Worm (Caenorhabditis elegans) whole organism, midembryonic: ENCODE results near the gene twk-12.

ENCODE experiments used
- flt-1 ChIP-seq: fragments of 200-800 bp; sonication (Bioruptor generic); IDR thresholded peaks from 2 replicates; pipeline ENCODE4 v1.3.6; 2022; ENCODE audit warnings: missing genetic modification characterization, missing compliant biosample characterization
- klf-2 ChIP-seq: fragments of 200-800 bp; sonication (Bioruptor generic); conservative IDR thresholded peaks from 2 replicates; pipeline ENCODE4 v1.3.6; 2022; ENCODE audit warnings: missing genetic modification reagents, missing genetic modification characterization, missing compliant biosample characterization
- ztf-29 ChIP-seq: fragments of 200-800 bp; sonication (Bioruptor generic); IDR thresholded peaks from 2 replicates; pipeline ENCODE4 v1.3.6; 2022; ENCODE audit warnings: missing genetic modification reagents, missing genetic modification characterization, missing compliant biosample characterization

ce11 chrV:10691313-10691712, 23.9 kb downstream of the twk-12 start:
- TF ChIP-seq ztf-29 (GFP tag; lab: Robert Waterston, UW), result no peak
- TF ChIP-seq flt-1, result no peak
- TF ChIP-seq klf-2 (GFP tag; lab: Robert Waterston, UW), result no peak
